Fruit fly (Drosophila melanogaster): ENCODE measurements around the gene CG9737.

Gene CG9737

dm6 chr3R:30256233-30256632, 13.1 kb upstream of the CG9737 start (continued):
- TF ChIP-seq Hr38 (GFP tag; optimal IDR thresholded peaks at IDR 0.05) (no peak), CG8319 (GFP tag; optimal IDR thresholded peaks at IDR 0.05) (peak; percentile 14), topi (GFP tag; optimal IDR thresholded peaks at IDR 0.05) (peak; percentile 56), CG10631 (GFP tag; optimal IDR thresholded peaks at IDR 0.05) (peak; percentile 43), CG7368 (GFP tag; optimal IDR thresholded peaks at IDR 0.05) (peak; percentile 2), CG8119 (GFP tag; IDR thresholded peaks at IDR 0.05) (peak; percentile 73), svp (GFP tag) (peak; percentile 51), Sox15 (GFP tag; optimal IDR thresholded peaks at IDR 0.05) (peak; percentile 21), net (GFP tag; optimal IDR thresholded peaks at IDR 0.05) (peak; percentile 21), achi (GFP tag; optimal IDR thresholded peaks at IDR 0.05) (peak; percentile 67), CG6808 (GFP tag; optimal IDR thresholded peaks at IDR 0.05) (peak; percentile 50), CG11902 (GFP tag; optimal IDR thresholded peaks at IDR 0.05) (peak; percentile 19), CG6276 (GFP tag; optimal IDR thresholded peaks at IDR 0.05) (no peak), OdsH (GFP tag; optimal IDR thresholded peaks at IDR 0.05) (peak; percentile 64), Smox (GFP tag; optimal IDR thresholded peaks at IDR 0.05) (peak; percentile 58), Ets96B (tag; optimal IDR thresholded peaks at IDR 0.05) (peak; percentile 45), CG11762 (GFP tag; optimal IDR thresholded peaks at IDR 0.05; ENCODE audit: insufficient read depth) (no peak), Blimp-1 (GFP tag; optimal IDR thresholded peaks at IDR 0.05) (no peak), Eip93F (GFP tag; optimal IDR thresholded peaks at IDR 0.05) (no peak)

dm6 chr3R:30255255-30256121, 12.4 kb upstream of the CG9737 start:
- peak; percentile 95 for TF ChIP-seq CG3919 (GFP tag; optimal IDR thresholded peaks at IDR 0.05)
- TF ChIP-seq Ets21C (GFP tag; optimal IDR thresholded peaks at IDR 0.05): peak; percentile 75
- TF ChIP-seq CG7368 (GFP tag; optimal IDR thresholded peaks at IDR 0.05): peak; percentile 90
- peak; percentile 91 for TF ChIP-seq lz (GFP tag; optimal IDR thresholded peaks at IDR 0.05)
- peak; percentile 88 for TF ChIP-seq topi (GFP tag; optimal IDR thresholded peaks at IDR 0.05)
- TF ChIP-seq Blimp-1 (GFP tag; optimal IDR thresholded peaks at IDR 0.05): peak; percentile 77
- peak; percentile 90 for TF ChIP-seq CG32006 (GFP tag; optimal IDR thresholded peaks at IDR 0.05)
- peak; percentile 70 for TF ChIP-seq CG4318 (GFP tag; optimal IDR thresholded peaks at IDR 0.05)
- TF ChIP-seq fd85E (GFP tag; optimal IDR thresholded peaks at IDR 0.05): peak; percentile 75
- peak; percentile 95 for TF ChIP-seq CG10631 (GFP tag; optimal IDR thresholded peaks at IDR 0.05)
- TF ChIP-seq CG6854 (GFP tag; optimal IDR thresholded peaks at IDR 0.05): peak; percentile 93
- TF ChIP-seq CG11902 (GFP tag; optimal IDR thresholded peaks at IDR 0.05): peak; percentile 74
- TF ChIP-seq Eip78C (GFP tag): peak; percentile 99
- peak; percentile 81 for TF ChIP-seq CG31627 (GFP tag; optimal IDR thresholded peaks at IDR 0.05)
- TF ChIP-seq Met (GFP tag; optimal IDR thresholded peaks at IDR 0.05): peak; percentile 92
- peak; percentile 81 for TF ChIP-seq Gug (GFP tag; IDR thresholded peaks at IDR 0.05)
- peak; percentile 97 for TF ChIP-seq CG6808 (GFP tag; optimal IDR thresholded peaks at IDR 0.05)
- TF ChIP-seq Eip75B (GFP tag; optimal IDR thresholded peaks at IDR 0.05): peak; percentile 94
- peak; percentile 73 for TF ChIP-seq dac (GFP tag; optimal IDR thresholded peaks at IDR 0.05)
- TF ChIP-seq CG1621 (tag; optimal IDR thresholded peaks at IDR 0.05): peak; percentile 96
- peak; percentile 95 for TF ChIP-seq CG6792 (GFP tag; optimal IDR thresholded peaks at IDR 0.05)
- peak; percentile 95 for TF ChIP-seq Sox14 (GFP tag; optimal IDR thresholded peaks at IDR 0.05)
- peak; percentile 96 for TF ChIP-seq fd59A (GFP tag; optimal IDR thresholded peaks at IDR 0.05)
- peak; percentile 91 for TF ChIP-seq CG8319 (GFP tag; optimal IDR thresholded peaks at IDR 0.05)
- TF ChIP-seq Hr4 (GFP tag; optimal IDR thresholded peaks at IDR 0.05): peak; percentile 90
- TF ChIP-seq cyc (GFP tag; optimal IDR thresholded peaks at IDR 0.05): peak; percentile 76
- peak; percentile 96 for TF ChIP-seq eg (GFP tag; IDR thresholded peaks at IDR 0.05)
- peak; percentile 96 for TF ChIP-seq CG10669 (GFP tag; optimal IDR thresholded peaks at IDR 0.05)
- peak; percentile 99 for TF ChIP-seq CG6163 (GFP tag; IDR thresholded peaks at IDR 0.05)
- peak; percentile 77 for TF ChIP-seq Hr39 (GFP tag; optimal IDR thresholded peaks at IDR 0.05)
- peak; percentile 95 for TF ChIP-seq CG8632 (GFP tag; optimal IDR thresholded peaks at IDR 0.05)
- peak; percentile 83 for TF ChIP-seq Lpt (GFP tag; optimal IDR thresholded peaks at IDR 0.05)
- peak; percentile 70 for TF ChIP-seq Sox15 (GFP tag; optimal IDR thresholded peaks at IDR 0.05)
- TF ChIP-seq CG9139 (GFP tag; optimal IDR thresholded peaks at IDR 0.05): peak; percentile 97
- TF ChIP-seq dsx (GFP tag; optimal IDR thresholded peaks at IDR 0.05; ENCODE audit: poor library complexity, severe bottlenecking): peak; percentile 99
- TF ChIP-seq CG16779 (tag; optimal IDR thresholded peaks at IDR 0.05): peak; percentile 94
- peak; percentile 95 for TF ChIP-seq svp (GFP tag)
- peak; percentile 91 for TF ChIP-seq Smox (GFP tag; optimal IDR thresholded peaks at IDR 0.05)
- peak; percentile 97 for TF ChIP-seq CG8119 (GFP tag; IDR thresholded peaks at IDR 0.05)
- peak; percentile 95 for TF ChIP-seq net (GFP tag; optimal IDR thresholded peaks at IDR 0.05)

All from whole organism, prepupa.